Worm (Caenorhabditis elegans): ENCODE measurements around the gene C44H4.4.

C44H4.4 gene

DNA sequence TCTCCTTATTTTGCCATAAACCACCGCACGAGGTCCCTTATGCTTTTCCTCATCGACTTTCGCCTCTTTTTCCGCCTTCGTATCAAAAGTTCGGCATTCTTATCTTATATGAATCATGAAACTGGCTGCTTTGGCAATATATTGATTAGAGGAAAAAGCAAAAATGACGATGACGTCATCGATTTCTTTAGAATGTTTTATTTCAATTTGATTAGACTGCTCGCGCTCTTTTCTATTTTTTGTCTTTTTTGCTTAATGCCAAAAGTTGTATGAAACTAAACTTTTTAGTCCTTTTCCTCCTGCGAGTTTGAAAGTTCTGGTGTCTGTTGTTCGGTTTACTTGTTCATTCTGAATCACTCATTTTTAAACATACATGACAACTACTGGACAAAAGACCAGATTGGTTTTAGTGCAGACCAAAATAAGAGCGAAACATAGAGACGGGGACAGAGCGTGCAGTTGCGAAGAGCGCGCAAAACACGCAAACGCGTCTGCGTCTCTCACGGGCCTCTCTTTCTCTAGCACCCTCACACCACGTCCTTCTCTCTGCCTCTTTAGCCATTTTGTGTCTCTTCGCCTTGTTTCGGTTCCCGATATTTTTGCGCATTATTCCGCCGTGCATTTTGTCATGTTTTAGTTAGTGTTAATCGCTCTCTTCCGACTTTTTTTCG lies 21.3 kb upstream of the C44H4.4 start:
- TF ChIP-seq nhr-90 (tag; optimal IDR thresholded peaks at IDR 0.05; ENCODE audit: poor library complexity) (no peak), nhr-47 (tag; optimal IDR thresholded peaks at IDR 0.05) (peak; percentile 59), nhr-85 (tag) (peak; percentile 76), nhr-20 (tag; optimal IDR thresholded peaks at IDR 0.05) (peak; percentile 37), xbp-1 (tag; optimal IDR thresholded peaks at IDR 0.05) (peak; percentile 38), unc-86 (tag; optimal IDR thresholded peaks at IDR 0.05) (peak; percentile 46), grh-1 (GFP tag; IDR thresholded peaks at IDR 0.05) (peak; percentile 32; the same call in 1 of the 2 replicates), ztf-4 (tag; optimal IDR thresholded peaks at IDR 0.05) (no peak), sup-37 (GFP tag; optimal IDR thresholded peaks at IDR 0.05) (no peak), nhr-71 (tag; optimal IDR thresholded peaks at IDR 0.05) (peak; percentile 68), lin-35 (GFP tag; optimal IDR thresholded peaks at IDR 0.05) (peak; percentile 25 to 49), skn-1 (tag; optimal IDR thresholded peaks at IDR 0.05) (no peak), lin-14 (GFP tag; optimal IDR thresholded peaks at IDR 0.05) (peak; percentile 86), dsc-1 (tag; optimal IDR thresholded peaks at IDR 0.05) (peak; percentile 29), efl-1 (optimal IDR thresholded peaks at IDR 0.05) (peak in 1 of 2 experiments; percentile 72), efl-1 (GFP tag; optimal IDR thresholded peaks at IDR 0.05 in 1 of 2) (no peak), fkh-8 (tag; optimal IDR thresholded peaks at IDR 0.05) (peak; percentile 53), rnt-1 (tag; optimal IDR thresholded peaks at IDR 0.05) (peak; percentile 44), hpl-2 (GFP tag; optimal IDR thresholded peaks at IDR 0.05) (no peak), isw-1 (GFP tag; IDR thresholded peaks at IDR 0.05) (peak; percentile 23), swsn-7 (tag; optimal IDR thresholded peaks at IDR 0.05) (peak; percentile 47), snu-23 (GFP tag; optimal IDR thresholded peaks at IDR 0.05) (peak; percentile 83), zip-4 (GFP tag; optimal IDR thresholded peaks at IDR 0.05) (no peak), ceh-8 (GFP tag; optimal IDR thresholded peaks at IDR 0.05) (peak; percentile 17), nhr-19 (GFP tag; conservative IDR thresholded peaks at IDR 0.05) (no peak), mdl-1 (tag; optimal IDR thresholded peaks at IDR 0.05) (peak in 1 of 2 experiments; percentile 66), ceh-82 (tag; optimal IDR thresholded peaks at IDR 0.05) (peak; percentile 22 to 83 (median 61))

- TF ChIP-seq blmp-1 (tag; optimal IDR thresholded peaks at IDR 0.05): no peak
- no peak for TF ChIP-seq nhr-76 (tag; optimal IDR thresholded peaks at IDR 0.05)
- no peak for TF ChIP-seq tbx-2 (tag; optimal IDR thresholded peaks at IDR 0.05)
- no peak for TF ChIP-seq ceh-8 (GFP tag; optimal IDR thresholded peaks at IDR 0.05)
- TF ChIP-seq hlh-4 (tag; optimal IDR thresholded peaks at IDR 0.05): no peak
- no peak for TF ChIP-seq efl-3 (GFP tag; optimal IDR thresholded peaks at IDR 0.05)
- no peak for TF ChIP-seq nhr-20 (tag; optimal IDR thresholded peaks at IDR 0.05)
- no peak for TF ChIP-seq ceh-82 (tag; optimal IDR thresholded peaks at IDR 0.05)
Measured at ce11 chrX:14607770-14608169, 18.9 kb upstream of the C44H4.4 start.

ce11 chrX:14602676-14603075 lies 13.8 kb upstream of the C44H4.4 start, which contains the start of gene eor-2:
Gene eor-2 (plus strand): TSS chrX:14603017.
- no peak for TF ChIP-seq nhr-11 (tag; optimal IDR thresholded peaks at IDR 0.05)
- no peak for TF ChIP-seq ets-5 (GFP tag; IDR thresholded peaks at IDR 0.05)
- TF ChIP-seq ama-1 (optimal IDR thresholded peaks at IDR 0.05): no peak
- peak; percentile 69 for TF ChIP-seq snpc-4 (tag; optimal IDR thresholded peaks at IDR 0.05)
- TF ChIP-seq dpl-1 (GFP tag; optimal IDR thresholded peaks at IDR 0.05): peak; percentile 29 to 50 (median 41)
- peak; percentile 75 for TF ChIP-seq unc-130 (tag; optimal IDR thresholded peaks at IDR 0.05)
- no peak for TF ChIP-seq lin-39 (tag; optimal IDR thresholded peaks at IDR 0.05)
- no peak for TF ChIP-seq pqm-1 (tag; optimal IDR thresholded peaks at IDR 0.05)
- peak; percentile 71 for TF ChIP-seq nhr-47 (tag; optimal IDR thresholded peaks at IDR 0.05)
- peak; percentile 4 for TF ChIP-seq lin-15B (tag; optimal IDR thresholded peaks at IDR 0.05)
- no peak for TF ChIP-seq unc-62 (GFP tag; optimal IDR thresholded peaks at IDR 0.05)
- peak; percentile 23 for TF ChIP-seq irx-1 (tag; optimal IDR thresholded peaks at IDR 0.05)
- no peak for TF ChIP-seq unc-30 (tag; optimal IDR thresholded peaks at IDR 0.05)
- TF ChIP-seq sox-4 (tag; optimal IDR thresholded peaks at IDR 0.05): no peak
- TF ChIP-seq xbp-1 (tag; optimal IDR thresholded peaks at IDR 0.05): peak; percentile 41
- TF ChIP-seq ztf-11 (tag; optimal IDR thresholded peaks at IDR 0.05): peak in 1 of 2 experiments; percentile 53
- peak; percentile 1 for TF ChIP-seq fkh-10 (GFP tag; optimal IDR thresholded peaks at IDR 0.05)
- TF ChIP-seq aly-2 (tag; optimal IDR thresholded peaks at IDR 0.05): no peak
- no peak for TF ChIP-seq efl-3 (GFP tag; optimal IDR thresholded peaks at IDR 0.05)
- no peak for TF ChIP-seq ceh-88 (GFP tag; IDR thresholded peaks at IDR 0.05)
- peak; percentile 61 for TF ChIP-seq unc-86 (tag; optimal IDR thresholded peaks at IDR 0.05)
- peak; percentile 86 for TF ChIP-seq mep-1 (tag; optimal IDR thresholded peaks at IDR 0.05)
- peak; percentile 90 for TF ChIP-seq nhr-85 (tag)
- TF ChIP-seq grh-1 (GFP tag; IDR thresholded peaks at IDR 0.05): no peak
- TF ChIP-seq nhr-90 (tag; optimal IDR thresholded peaks at IDR 0.05; ENCODE audit: poor library complexity): peak; percentile 75
